Worm (Caenorhabditis elegans) whole organism, L2 larva: Measurements from ENCODE around the gene R03E9.2.

Experiments used
- R02D3.7 ChIP-seq: fragments of 150-350 bp; optimal IDR thresholded peaks from 2 replicates; lab custom pipeline; 2014; ENCODE audit warnings: missing biosample characterization, missing genetic modification characterization
- ama-1 ChIP-seq: fragments of 150-350 bp; optimal IDR thresholded peaks from 2 replicates; lab custom pipeline; 2018; ENCODE audit warnings: inconsistent platforms
- elt-1 ChIP-seq: fragments of 150-350 bp; optimal IDR thresholded peaks from 2 replicates; lab custom pipeline; 2014; ENCODE audit warnings: missing biosample characterization, missing genetic modification characterization
- mbf-1 ChIP-seq: sonication (generic microtip); optimal IDR thresholded peaks from 2 replicates; lab custom pipeline; 2017; ENCODE audit warnings: missing biosample characterization, missing genetic modification characterization
- mdl-1 ChIP-seq, 2 experiments: fragments of 150-350 bp in 1 of 2; sonication (generic microtip) in 1 of 2; optimal IDR thresholded peaks; 2 replicates each; lab custom pipeline; 2017; ENCODE audit warnings: missing biosample characterization in 2 of 2, missing genetic modification characterization in 2 of 2
- nhr-11 ChIP-seq: fragments of 150-350 bp; optimal IDR thresholded peaks from 2 replicates; lab custom pipeline; 2014; ENCODE audit warnings: missing biosample characterization, missing genetic modification characterization
- snpc-4 ChIP-seq: fragments of 150-350 bp; optimal IDR thresholded peaks from 2 replicates; lab custom pipeline; 2014; ENCODE audit warnings: missing biosample characterization, missing genetic modification characterization
- unc-62 ChIP-seq: fragments of 150-350 bp; optimal IDR thresholded peaks from 2 replicates; lab custom pipeline; 2014; ENCODE audit warnings: missing biosample characterization, missing genetic modification reagents, missing genetic modification characterization
- ztf-11 ChIP-seq: sonication (generic microtip); optimal IDR thresholded peaks from 2 replicates; lab custom pipeline; 2017; ENCODE audit warnings: missing biosample characterization, missing genetic modification characterization
- ztf-4 ChIP-seq: fragments of 150-350 bp; optimal IDR thresholded peaks from 2 replicates; lab custom pipeline; 2014; ENCODE audit warnings: missing biosample characterization, missing genetic modification characterization

DNA sequence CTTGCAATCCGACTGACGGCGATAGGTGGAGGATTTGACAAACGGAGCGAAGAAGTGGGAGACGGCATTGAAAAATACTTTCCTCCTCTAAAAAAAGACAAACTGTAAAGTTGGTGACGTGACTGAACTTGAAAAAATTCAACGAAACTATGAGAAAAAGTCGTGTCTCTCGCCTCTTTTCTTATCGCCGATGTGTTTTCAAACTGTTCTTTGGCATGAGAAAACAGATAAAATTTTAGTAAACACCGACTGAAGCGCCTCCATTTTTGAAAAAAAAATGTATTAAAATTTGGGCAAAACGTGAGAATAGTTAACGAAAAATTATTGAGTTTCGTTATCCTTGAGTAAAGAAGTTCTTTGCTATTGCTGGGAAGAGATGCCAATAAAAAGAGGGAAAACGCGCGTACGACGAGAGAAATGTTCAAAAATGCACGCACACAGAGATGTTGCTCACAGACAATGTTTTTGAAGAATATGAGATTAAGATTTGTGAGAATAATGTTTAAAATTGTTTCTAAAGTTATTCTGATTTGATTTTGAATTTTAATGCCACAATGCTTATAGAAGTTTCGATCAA is 4.2 kb downstream of the R03E9.2 start:
- TF ChIP-seq mdl-1 (tag; optimal IDR thresholded peaks at IDR 0.05; lab: Kevin White, UChicago) = peak; percentile 65 to 70
- TF ChIP-seq mbf-1 (tag; lab: Kevin White, UChicago) = no peak
- no peak for TF ChIP-seq elt-1 (tag; lab: Kevin White, UChicago)
- no peak for TF ChIP-seq unc-62
- no peak for TF ChIP-seq snpc-4 (tag; lab: Kevin White, UChicago)
- no peak for TF ChIP-seq nhr-11 (tag; lab: Kevin White, UChicago)
- no peak for TF ChIP-seq ztf-11 (tag; lab: Kevin White, UChicago)
- TF ChIP-seq R02D3.7 (tag; lab: Kevin White, UChicago) = no peak
- no peak for TF ChIP-seq ztf-4 (tag; lab: Kevin White, UChicago)
- no peak for TF ChIP-seq ama-1 (lab: Kevin White, UChicago)
